Worm (Caenorhabditis elegans): Measurements from ENCODE around the gene lat-2.

- TF ChIP-seq ama-1 (optimal IDR thresholded peaks at IDR 0.05) (no peak), ztf-11 (tag; optimal IDR thresholded peaks at IDR 0.05) (no peak), unc-62 (GFP tag; optimal IDR thresholded peaks at IDR 0.05) (no peak), nhr-11 (tag; optimal IDR thresholded peaks at IDR 0.05) (no peak), nhr-76 (tag; optimal IDR thresholded peaks at IDR 0.05) (no peak), aly-2 (tag; optimal IDR thresholded peaks at IDR 0.05) (no peak), jun-1 (tag; optimal IDR thresholded peaks at IDR 0.05) (no peak), ceh-28 (tag; optimal IDR thresholded peaks at IDR 0.05) (no peak), fkh-10 (GFP tag; optimal IDR thresholded peaks at IDR 0.05) (no peak), lin-39 (tag; optimal IDR thresholded peaks at IDR 0.05) (no peak), sea-2 (GFP tag; optimal IDR thresholded peaks at IDR 0.05) (no peak), nhr-237 (tag; optimal IDR thresholded peaks at IDR 0.05) (no peak), fos-1 (tag; optimal IDR thresholded peaks at IDR 0.05) (no peak)
Measured at ce11 chrII:4362088-4362487, 3.2 kb downstream of the lat-2 start.
